Worm (Caenorhabditis elegans): ENCODE data around the gene tbcb-1.

ce11 chrV:13556297-13556696 lies 35.6 kb upstream of the tbcb-1 start, which contains the start of gene C56A3.6:
- no peak for TF ChIP-seq scrt-1 (GFP tag; IDR thresholded peaks at IDR 0.05)
- no peak for TF ChIP-seq flt-1 (GFP tag; IDR thresholded peaks at IDR 0.05)
- TF ChIP-seq B0310.2 (tag; optimal IDR thresholded peaks at IDR 0.05): no peak

All from whole organism, early embryonic.